Worm (Caenorhabditis elegans) whole organism, mixed stage, embryonic: ENCODE measurements around the gene ZK546.4.
"Not testable (repeated sequence)": the region's sequence is repeated elsewhere in the genome, so short reads cannot be mapped to it uniquely, and the experiment has no call there.

Source experiments
- M03D4.4 ChIP-seq: sonication (generic microtip); optimal IDR thresholded peaks from 2 replicates; lab custom pipeline; 2017; ENCODE audit warnings: mild to moderate bottlenecking, missing genetic modification characterization, missing compliant biosample characterization
- bed-3 ChIP-seq: fragments of 200-800 bp; sonication (Bioruptor generic); optimal IDR thresholded peaks from 3 replicates; lab custom pipeline; 2018; ENCODE audit warnings: mild to moderate bottlenecking, missing genetic modification characterization, moderate library complexity, missing compliant biosample characterization
- blmp-1 ChIP-seq: fragments of 150-350 bp; optimal IDR thresholded peaks from 2 replicates; lab custom pipeline; 2014; ENCODE audit warnings: missing biosample characterization, missing genetic modification characterization
- ceh-39 ChIP-seq: fragments of 150-350 bp; optimal IDR thresholded peaks from 2 replicates; lab custom pipeline; 2014; ENCODE audit warnings: missing biosample characterization, missing genetic modification characterization
- ceh-43 ChIP-seq: fragments of 200-800 bp; sonication (Bioruptor generic); optimal IDR thresholded peaks from 2 replicates; lab custom pipeline; 2018; ENCODE audit warnings: mild to moderate bottlenecking, missing genetic modification characterization, moderate library complexity, missing compliant biosample characterization
- ceh-83 ChIP-seq: fragments of 200-800 bp; sonication (Bioruptor generic); optimal IDR thresholded peaks from 2 replicates; lab custom pipeline; 2018; ENCODE audit warnings: mild to moderate bottlenecking, missing genetic modification characterization, missing compliant biosample characterization
- ces-1 ChIP-seq: fragments of 150-350 bp; optimal IDR thresholded peaks from 2 replicates; lab custom pipeline; 2014; ENCODE audit warnings: missing biosample characterization, missing genetic modification reagents, missing genetic modification characterization
- cnd-1 ChIP-seq: fragments of 200-800 bp; sonication (Bioruptor generic); optimal IDR thresholded peaks from 2 replicates; lab custom pipeline; 2018; ENCODE audit warnings: mild to moderate bottlenecking, missing genetic modification characterization, missing compliant biosample characterization
- drap-1 ChIP-seq: fragments of 200-800 bp; sonication (Bioruptor generic); optimal IDR thresholded peaks from 3 replicates; lab custom pipeline; 2018; ENCODE audit warnings: mild to moderate bottlenecking, missing genetic modification characterization, missing compliant biosample characterization
- elt-1 ChIP-seq: sonication (generic microtip); optimal IDR thresholded peaks from 2 replicates; lab custom pipeline; 2017; ENCODE audit warnings: missing genetic modification characterization, mild to moderate bottlenecking, missing compliant biosample characterization, antibody characterized with exemption, moderate library complexity, borderline replicate concordance; ENCODE audit not compliant: insufficient read depth
- elt-3 ChIP-seq: fragments of 150-350 bp; optimal IDR thresholded peaks from 2 replicates; lab custom pipeline; 2014; ENCODE audit warnings: missing biosample characterization, missing genetic modification characterization
- flh-1 ChIP-seq: fragments of 200-800 bp; sonication (Bioruptor generic); optimal IDR thresholded peaks from 2 replicates; lab custom pipeline; 2018; ENCODE audit warnings: mild to moderate bottlenecking, missing genetic modification characterization, moderate library complexity, missing compliant biosample characterization
- ham-2 ChIP-seq: fragments of 200-800 bp; sonication (Bioruptor generic); optimal IDR thresholded peaks from 2 replicates; lab custom pipeline; 2018; ENCODE audit warnings: mild to moderate bottlenecking, missing genetic modification characterization, missing compliant biosample characterization
- lin-13 ChIP-seq: fragments of 150-350 bp; optimal IDR thresholded peaks from 2 replicates; lab custom pipeline; 2014; ENCODE audit warnings: missing biosample characterization, missing genetic modification characterization
- lsy-2 ChIP-seq: fragments of 150-350 bp; optimal IDR thresholded peaks from 2 replicates; lab custom pipeline; 2014; ENCODE audit warnings: missing biosample characterization, missing genetic modification characterization
- mab-5 ChIP-seq: fragments of 150-350 bp; optimal IDR thresholded peaks from 2 replicates; lab custom pipeline; 2014; ENCODE audit warnings: missing biosample characterization, missing genetic modification characterization
- mep-1 ChIP-seq: fragments of 150-350 bp; optimal IDR thresholded peaks from 2 replicates; lab custom pipeline; 2017; ENCODE audit warnings: missing biosample characterization, missing genetic modification reagents, missing genetic modification characterization, inconsistent platforms
- mls-2 ChIP-seq: sonication (generic microtip); optimal IDR thresholded peaks from 2 replicates; lab custom pipeline; 2016; ENCODE audit warnings: mild to moderate bottlenecking, missing genetic modification characterization, moderate library complexity, missing compliant biosample characterization
- nhr-2 ChIP-seq: fragments of 150-350 bp; optimal IDR thresholded peaks from 2 replicates; lab custom pipeline; 2014; ENCODE audit warnings: missing biosample characterization, missing genetic modification characterization
- nhr-237 ChIP-seq: fragments of 150-350 bp; optimal IDR thresholded peaks from 2 replicates; lab custom pipeline; 2014; ENCODE audit warnings: missing biosample characterization, missing genetic modification characterization
- nhr-28 ChIP-seq: fragments of 150-350 bp; optimal IDR thresholded peaks from 2 replicates; lab custom pipeline; 2014; ENCODE audit warnings: missing biosample characterization, missing genetic modification characterization
- nhr-76 ChIP-seq: sonication (generic microtip); optimal IDR thresholded peaks from 2 replicates; lab custom pipeline; 2017; ENCODE audit warnings: missing biosample characterization, missing genetic modification characterization
- pha-4 ChIP-seq: fragments of 150-350 bp; optimal IDR thresholded peaks from 2 replicates; lab custom pipeline; 2018; ENCODE audit warnings: missing biosample characterization, missing genetic modification reagents, missing genetic modification characterization
- sem-2 ChIP-seq: fragments of 200-800 bp; sonication (Bioruptor generic); optimal IDR thresholded peaks from 2 replicates; lab custom pipeline; 2018; ENCODE audit warnings: mild to moderate bottlenecking, missing genetic modification characterization, missing compliant biosample characterization
- snpc-4 ChIP-seq: fragments of 150-350 bp; optimal IDR thresholded peaks from 2 replicates; lab custom pipeline; 2014; ENCODE audit warnings: missing biosample characterization, missing genetic modification characterization
- sptf-1 ChIP-seq: sonication (generic microtip); optimal IDR thresholded peaks from 2 replicates; lab custom pipeline; 2017; ENCODE audit warnings: mild to moderate bottlenecking, missing genetic modification characterization, moderate library complexity, missing compliant biosample characterization
- tbx-8 ChIP-seq: fragments of 200-800 bp; sonication (Bioruptor generic); optimal IDR thresholded peaks from 2 replicates; lab custom pipeline; 2018; ENCODE audit warnings: mild to moderate bottlenecking, missing genetic modification characterization, moderate library complexity, missing compliant biosample characterization
- unc-120 ChIP-seq: sonication (generic microtip); optimal IDR thresholded peaks from 2 replicates; lab custom pipeline; 2017; ENCODE audit warnings: missing genetic modification characterization, missing compliant biosample characterization; ENCODE audit not compliant: poor library complexity, severe bottlenecking
- unc-39 ChIP-seq: fragments of 150-350 bp; optimal IDR thresholded peaks from 2 replicates; lab custom pipeline; 2014; ENCODE audit warnings: missing biosample characterization, missing genetic modification characterization
- unc-62 ChIP-seq: fragments of 150-350 bp; optimal IDR thresholded peaks from 2 replicates; lab custom pipeline; 2014; ENCODE audit warnings: missing biosample characterization, missing genetic modification reagents, missing genetic modification characterization
- zip-8 ChIP-seq: fragments of 150-350 bp; optimal IDR thresholded peaks from 2 replicates; lab custom pipeline; 2014; ENCODE audit warnings: missing biosample characterization, missing genetic modification characterization

Gene ZK546.4

ce11 chrII:4918501-4919021 is 19.3 kb upstream of the ZK546.4 start:
- TF ChIP-seq sem-2 (GFP tag; lab: Kevin White, UChicago) (no peak), nhr-2 (tag; lab: Kevin White, UChicago) (peak; percentile 64), nhr-28 (tag; lab: Kevin White, UChicago) (no peak), bed-3 (GFP tag; lab: Kevin White, UChicago) (no peak), tbx-8 (GFP tag; lab: Kevin White, UChicago) (no peak), ceh-43 (GFP tag; lab: Kevin White, UChicago) (no peak), drap-1 (GFP tag; lab: Kevin White, UChicago) (no peak)

ce11 chrII:4920608-4921007 is 17.2 kb upstream of the ZK546.4 start:
- TF ChIP-seq M03D4.4 (tag; lab: Kevin White, UChicago), result no peak
- TF ChIP-seq bed-3 (GFP tag; lab: Kevin White, UChicago), result no peak
- TF ChIP-seq elt-3 (tag; lab: Kevin White, UChicago), result no peak
- TF ChIP-seq ces-1 (GFP tag; lab: Kevin White, UChicago), result no peak
- no peak for TF ChIP-seq ceh-39 (tag; lab: Kevin White, UChicago)
- TF ChIP-seq unc-39, result no peak
- TF ChIP-seq pha-4, result no peak
- TF ChIP-seq elt-1, result no peak
- no peak for TF ChIP-seq tbx-8 (GFP tag; lab: Kevin White, UChicago)
- no peak for TF ChIP-seq unc-62 (GFP tag; lab: Kevin White, UChicago)
- no peak for TF ChIP-seq ceh-83
- no peak for TF ChIP-seq lin-13

DNA sequence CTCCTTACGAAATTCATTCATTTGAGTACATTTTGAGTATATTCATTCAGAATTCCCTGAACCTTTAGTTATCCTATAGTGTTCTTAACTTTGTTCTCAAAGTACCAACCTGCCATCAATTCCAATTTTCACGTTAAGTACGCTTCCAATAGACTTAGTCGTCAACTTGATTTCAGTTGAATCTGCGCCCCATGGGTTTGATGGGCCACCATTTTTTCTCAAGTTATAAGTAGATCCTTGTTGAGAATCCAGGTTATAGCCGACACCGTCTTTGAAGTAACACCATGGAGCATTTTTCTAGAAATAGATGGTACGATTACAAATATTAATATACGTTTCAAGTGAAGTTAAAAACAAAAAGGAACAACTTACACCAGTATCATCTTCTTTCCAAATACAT is 13.1 kb upstream of the ZK546.4 start:
- TF ChIP-seq elt-3 (tag; lab: Kevin White, UChicago), result no peak
- no peak for TF ChIP-seq blmp-1 (tag; lab: Kevin White, UChicago)
- no peak for TF ChIP-seq mls-2
- TF ChIP-seq pha-4, result no peak
- no peak for TF ChIP-seq sptf-1
- TF ChIP-seq ceh-43 (GFP tag; lab: Kevin White, UChicago), result no peak
- TF ChIP-seq, all 35 proteins: peak for 0

- TF ChIP-seq M03D4.4 (tag; lab: Kevin White, UChicago) (no peak), pha-4 (no peak), ceh-43 (GFP tag; lab: Kevin White, UChicago) (no peak), snpc-4 (tag; lab: Kevin White, UChicago) (no peak), nhr-76 (no peak), mls-2 (no peak), nhr-28 (tag; lab: Kevin White, UChicago) (no peak)
Observed at ce11 chrII:4925198-4925764, 12.6 kb upstream of the ZK546.4 start, which contains the start of gene aagr-2. Gene aagr-2 (minus strand): TSS chrII:4925248.

- TF ChIP-seq mep-1 (no peak), unc-62 (GFP tag; lab: Kevin White, UChicago) (no peak), tbx-8 (GFP tag; lab: Kevin White, UChicago) (no peak), nhr-28 (tag; lab: Kevin White, UChicago) (no peak), elt-1 (no peak), sptf-1 (no peak), zip-8 (tag; lab: Kevin White, UChicago) (no peak), mab-5 (tag; lab: Kevin White, UChicago) (no peak), nhr-237 (tag; lab: Kevin White, UChicago) (no peak)
Observed at ce11 chrII:4931286-4931685, 6.6 kb upstream of the ZK546.4 start.

ce11 chrII:4932727-4933126 is 5.1 kb upstream of the ZK546.4 start, which contains the start of gene msp-152:
Gene msp-152 (plus strand): TSS chrII:4933027.
- TF ChIP-seq zip-8 (tag; lab: Kevin White, UChicago); cnd-1 (tag; lab: Kevin White, UChicago); ceh-43 (GFP tag; lab: Kevin White, UChicago): not testable (repeated sequence)

- no peak for TF ChIP-seq unc-120 (tag; lab: Kevin White, UChicago)
- no peak for TF ChIP-seq ham-2 (GFP tag; lab: Kevin White, UChicago)
- no peak for TF ChIP-seq mls-2
- TF ChIP-seq unc-62 (GFP tag; lab: Kevin White, UChicago), result no peak
- no peak for TF ChIP-seq pha-4
- TF ChIP-seq nhr-237 (tag; lab: Kevin White, UChicago), result no peak
- no peak for TF ChIP-seq lin-13
- TF ChIP-seq lsy-2 (tag; lab: Kevin White, UChicago), result no peak
- TF ChIP-seq cnd-1 (tag; lab: Kevin White, UChicago), result no peak
- TF ChIP-seq zip-8 (tag; lab: Kevin White, UChicago), result no peak
- no peak for TF ChIP-seq flh-1 (GFP tag; lab: Kevin White, UChicago)
- TF ChIP-seq mab-5 (tag; lab: Kevin White, UChicago), result no peak
- no peak for TF ChIP-seq drap-1 (GFP tag; lab: Kevin White, UChicago)
- TF ChIP-seq ceh-83, result no peak
Observed at ce11 chrII:4934954-4935353, 2.9 kb upstream of the ZK546.4 start, which contains the start of gene gst-30. Gene gst-30 (minus strand): TSS chrII:4935054.
